Worm (Caenorhabditis elegans) whole organism, late embryonic: ENCODE measurements around the gene K02E7.12.
A peak's percentile ranks its signal among the peaks of the same experiment; 100 is the strongest.
"Not testable (repeated sequence)": the region's sequence is repeated elsewhere in the genome, so short reads cannot be mapped to it uniquely, and the experiment has no call there.

Experiments used
- C08G9.2 ChIP-seq: sonication (generic microtip); optimal IDR thresholded peaks from 2 replicates; lab custom pipeline; 2016; ENCODE audit warnings: mild to moderate bottlenecking, missing genetic modification characterization, moderate library complexity, missing compliant biosample characterization
- K09A11.1 ChIP-seq: sonication (generic microtip); optimal IDR thresholded peaks from 2 replicates; lab custom pipeline; 2017; ENCODE audit warnings: antibody characterized with exemption, mild to moderate bottlenecking, missing genetic modification characterization, missing compliant biosample characterization; ENCODE audit not compliant: insufficient read depth
- T23F11.4 ChIP-seq: fragments of 200-800 bp; sonication (Bioruptor generic); optimal IDR thresholded peaks from 2 replicates; lab custom pipeline; 2018; ENCODE audit warnings: mild to moderate bottlenecking, missing genetic modification characterization, missing compliant biosample characterization
- Y22D7AL.16 ChIP-seq: sonication (generic microtip); optimal IDR thresholded peaks from 2 replicates; lab custom pipeline; 2016; ENCODE audit warnings: missing genetic modification characterization, missing compliant biosample characterization
- ahr-1 ChIP-seq: sonication (generic microtip); optimal IDR thresholded peaks from 2 replicates; lab custom pipeline; 2016; ENCODE audit warnings: missing genetic modification characterization, missing compliant biosample characterization
- ama-1 ChIP-seq: fragments of 150-350 bp; optimal IDR thresholded peaks from 2 replicates; lab custom pipeline; 2014
- ceh-18 ChIP-seq: sonication (generic microtip); optimal IDR thresholded peaks from 2 replicates; lab custom pipeline; 2016; ENCODE audit warnings: missing genetic modification characterization, missing compliant biosample characterization
- ceh-19 ChIP-seq: fragments of 200-800 bp; sonication (Bioruptor generic); optimal IDR thresholded peaks from 2 replicates; lab custom pipeline; 2018; ENCODE audit warnings: mild to moderate bottlenecking, missing genetic modification characterization, missing compliant biosample characterization
- ceh-2 ChIP-seq: sonication (generic microtip); optimal IDR thresholded peaks from 2 replicates; lab custom pipeline; 2016; ENCODE audit warnings: missing genotype, missing genetic modification characterization, missing compliant biosample characterization
- ceh-22 ChIP-seq: sonication (generic microtip); optimal IDR thresholded peaks from 2 replicates; lab custom pipeline; 2017; ENCODE audit warnings: missing biosample characterization, missing genetic modification characterization
- ceh-48 ChIP-seq: sonication (generic microtip); optimal IDR thresholded peaks from 2 replicates; lab custom pipeline; 2016; ENCODE audit warnings: missing genetic modification characterization, inconsistent platforms, missing compliant biosample characterization
- che-1 ChIP-seq: sonication (generic microtip); optimal IDR thresholded peaks from 2 replicates; lab custom pipeline; 2016; ENCODE audit warnings: mild to moderate bottlenecking, missing genetic modification characterization, missing compliant biosample characterization
- elt-2 ChIP-seq: sonication (generic microtip); optimal IDR thresholded peaks from 2 replicates; lab custom pipeline; 2016; ENCODE audit warnings: missing genetic modification reagents, missing genetic modification characterization, missing compliant biosample characterization
- ets-4 ChIP-seq: sonication (generic microtip); optimal IDR thresholded peaks from 2 replicates; lab custom pipeline; 2016; ENCODE audit warnings: missing genetic modification characterization, missing compliant biosample characterization
- fkh-10 ChIP-seq: fragments of 150-350 bp; optimal IDR thresholded peaks from 2 replicates; lab custom pipeline; 2014; ENCODE audit warnings: missing biosample characterization, missing genetic modification reagents, missing genetic modification characterization
- fkh-6 ChIP-seq: sonication (generic microtip); optimal IDR thresholded peaks from 2 replicates; lab custom pipeline; 2016; ENCODE audit warnings: missing genetic modification characterization, missing compliant biosample characterization
- hlh-13 ChIP-seq: fragments of 200-800 bp; sonication (Bioruptor generic); optimal IDR thresholded peaks from 2 replicates; lab custom pipeline; 2018; ENCODE audit warnings: mild to moderate bottlenecking, missing genetic modification characterization, missing compliant biosample characterization
- hlh-30 ChIP-seq: sonication (generic microtip); optimal IDR thresholded peaks from 2 replicates; lab custom pipeline; 2017; ENCODE audit warnings: antibody characterized with exemption, missing genetic modification characterization, missing compliant biosample characterization; ENCODE audit not compliant: insufficient read depth
- hlh-6 ChIP-seq: sonication (generic microtip); optimal IDR thresholded peaks from 2 replicates; lab custom pipeline; 2016; ENCODE audit warnings: missing genotype, missing genetic modification characterization, missing compliant biosample characterization
- hlh-8 ChIP-seq: sonication (generic microtip); optimal IDR thresholded peaks from 2 replicates; lab custom pipeline; 2016; ENCODE audit warnings: missing genotype, missing genetic modification characterization, missing compliant biosample characterization
- lim-6 ChIP-seq: sonication (generic microtip); optimal IDR thresholded peaks from 2 replicates; lab custom pipeline; 2016; ENCODE audit warnings: missing genetic modification characterization, missing compliant biosample characterization
- lin-11 ChIP-seq: fragments of 200-800 bp; sonication (Bioruptor generic); optimal IDR thresholded peaks from 2 replicates; lab custom pipeline; 2018; ENCODE audit warnings: mild to moderate bottlenecking, missing genetic modification characterization, missing compliant biosample characterization
- madf-2 ChIP-seq: sonication (generic microtip); optimal IDR thresholded peaks from 2 replicates; lab custom pipeline; 2017; ENCODE audit warnings: missing genetic modification characterization, missing compliant biosample characterization
- nfya-1 ChIP-seq: sonication (generic microtip); optimal IDR thresholded peaks from 2 replicates; lab custom pipeline; 2017; ENCODE audit warnings: missing genetic modification characterization, mild to moderate bottlenecking, missing compliant biosample characterization, antibody characterized with exemption, moderate library complexity
- nhr-11 ChIP-seq: fragments of 150-350 bp; optimal IDR thresholded peaks from 2 replicates; lab custom pipeline; 2014; ENCODE audit warnings: missing biosample characterization, missing genetic modification characterization
- nhr-232 ChIP-seq: sonication (generic microtip); optimal IDR thresholded peaks from 2 replicates; lab custom pipeline; 2016; ENCODE audit warnings: missing genetic modification characterization, missing compliant biosample characterization
- odd-2 ChIP-seq: sonication (generic microtip); optimal IDR thresholded peaks from 2 replicates; lab custom pipeline; 2017; ENCODE audit warnings: antibody characterized with exemption, mild to moderate bottlenecking, missing genetic modification characterization, missing compliant biosample characterization
- pax-1 ChIP-seq: fragments of 150-350 bp; optimal IDR thresholded peaks from 2 replicates; lab custom pipeline; 2014; ENCODE audit warnings: missing biosample characterization, missing genetic modification characterization
- pha-2 ChIP-seq: sonication (generic microtip); optimal IDR thresholded peaks from 2 replicates; lab custom pipeline; 2017; ENCODE audit warnings: mild to moderate bottlenecking, missing genetic modification characterization, missing compliant biosample characterization
- pha-4 ChIP-seq: fragments of 150-350 bp; optimal IDR thresholded peaks from 2 replicates; lab custom pipeline; 2018; ENCODE audit warnings: missing biosample characterization, missing genetic modification reagents, missing genetic modification characterization
- pqm-1 ChIP-seq: sonication (generic microtip); optimal IDR thresholded peaks from 2 replicates; lab custom pipeline; 2016; ENCODE audit warnings: missing genetic modification characterization, missing compliant biosample characterization
- pros-1 ChIP-seq: fragments of 150-350 bp; optimal IDR thresholded peaks from 2 replicates; lab custom pipeline; 2014; ENCODE audit warnings: missing biosample characterization, missing genetic modification reagents, missing genetic modification characterization
- ref-2 ChIP-seq: sonication (generic microtip); optimal IDR thresholded peaks from 2 replicates; lab custom pipeline; 2016; ENCODE audit warnings: missing genetic modification characterization, missing compliant biosample characterization
- rnt-1 ChIP-seq: sonication (generic microtip); optimal IDR thresholded peaks from 2 replicates; lab custom pipeline; 2016; ENCODE audit warnings: missing genetic modification characterization, missing compliant biosample characterization
- sox-2 ChIP-seq: fragments of 200-800 bp; sonication (Bioruptor generic); IDR thresholded peaks from 2 replicates; pipeline ENCODE4 v1.3.6; 2022; ENCODE audit warnings: missing genetic modification reagents, missing genetic modification characterization, missing compliant biosample characterization
- ttx-3 ChIP-seq: sonication (generic microtip); optimal IDR thresholded peaks from 2 replicates; lab custom pipeline; 2016; ENCODE audit warnings: missing genetic modification reagents, missing genetic modification characterization, missing compliant biosample characterization
- unc-3 ChIP-seq, 2 experiments: fragments of 200-800 bp in 1 of 2; sonication (Bioruptor generic) in 1 of 2; sonication (generic microtip) in 1 of 2; conservative IDR thresholded peaks in 1 of 2; optimal IDR thresholded peaks in 1 of 2; 2 replicates each; pipeline versions ENCODE4 v1.3.6 to Lab custom; 2016 to 2022; ENCODE audit warnings: missing compliant biosample characterization in 2 of 2, missing genetic modification characterization in 2 of 2, missing genetic modification reagents in 1 of 2
- unc-86 ChIP-seq: sonication (generic microtip); optimal IDR thresholded peaks from 2 replicates; lab custom pipeline; 2016; ENCODE audit warnings: missing genetic modification characterization, missing compliant biosample characterization

Gene K02E7.12

DNA sequence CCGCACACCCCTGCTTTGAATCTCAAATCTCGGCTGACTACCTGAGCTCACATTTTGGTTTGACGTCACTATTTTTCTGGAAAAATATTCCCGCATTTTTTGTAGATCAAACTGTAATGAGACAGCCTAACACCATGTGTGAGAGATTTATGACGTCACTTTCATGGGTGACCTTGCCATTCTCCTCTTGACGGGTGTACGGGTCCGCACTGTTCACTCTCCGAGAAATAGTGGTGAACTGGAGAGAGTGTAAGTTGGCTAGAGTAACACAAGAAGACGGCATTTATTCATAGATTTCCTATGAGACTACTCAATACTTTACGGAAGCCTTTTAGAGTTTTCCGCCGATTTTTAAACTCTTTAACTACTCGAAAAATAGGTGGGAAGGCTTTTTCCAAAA is 16.3 kb upstream of the K02E7.12 start, which contains the start of gene K02E7.7:
K02E7.7 (plus strand) TSS at position 301 of the 400 bp plus-strand sequence.
- TF ChIP-seq ceh-48 (tag; lab: Kevin White, UChicago); pqm-1 (tag; lab: Kevin White, UChicago); lin-11: not testable (repeated sequence)

DNA sequence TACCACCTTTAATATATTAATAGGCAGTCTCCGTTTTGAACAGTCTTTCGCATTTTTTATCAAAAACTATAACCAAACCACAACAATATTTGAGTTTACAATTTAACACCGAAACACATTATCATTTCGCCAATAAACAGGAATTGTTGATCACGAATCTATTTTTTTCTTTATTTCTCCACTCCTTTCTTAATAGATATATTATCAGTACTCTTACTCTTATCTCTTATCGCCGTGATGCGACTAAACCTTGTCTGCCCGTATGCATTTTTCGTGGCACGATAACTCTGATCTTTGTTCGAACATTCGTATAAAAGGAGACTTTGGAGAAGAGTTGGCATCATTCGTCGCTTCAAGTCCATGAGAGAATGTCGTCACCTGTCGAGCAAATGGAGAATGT is 14.1 kb upstream of the K02E7.12 start:
- TF ChIP-seq hlh-30 (no peak), ttx-3 (tag; lab: Kevin White, UChicago) (no peak), elt-2 (tag; lab: Kevin White, UChicago) (peak; percentile 94)

DNA sequence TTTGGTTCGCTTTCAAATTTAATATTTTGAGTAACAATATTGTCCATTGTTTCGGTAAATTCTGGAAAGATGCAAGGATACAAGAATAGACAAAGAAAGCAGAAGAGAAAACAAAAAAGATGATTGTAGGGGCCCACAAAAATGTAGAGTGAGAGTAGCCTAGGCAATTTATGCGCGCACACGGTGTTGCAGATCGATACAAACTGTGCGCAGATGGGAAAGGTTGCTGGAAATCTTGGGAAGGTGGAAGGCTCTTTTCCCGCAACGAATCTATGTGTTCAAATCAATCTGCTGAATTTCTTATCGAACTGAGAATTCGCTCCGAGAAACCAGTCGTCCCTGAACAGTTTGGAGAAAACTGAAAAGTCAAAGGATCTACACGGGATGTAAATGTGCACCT is 10.3 kb upstream of the K02E7.12 start, which contains the start of gene btb-10:
btb-10 (minus strand) TSS at position 101 of the 400 bp plus-strand sequence.
- not testable (repeated sequence) for TF ChIP-seq pros-1, fkh-10, madf-2

DNA sequence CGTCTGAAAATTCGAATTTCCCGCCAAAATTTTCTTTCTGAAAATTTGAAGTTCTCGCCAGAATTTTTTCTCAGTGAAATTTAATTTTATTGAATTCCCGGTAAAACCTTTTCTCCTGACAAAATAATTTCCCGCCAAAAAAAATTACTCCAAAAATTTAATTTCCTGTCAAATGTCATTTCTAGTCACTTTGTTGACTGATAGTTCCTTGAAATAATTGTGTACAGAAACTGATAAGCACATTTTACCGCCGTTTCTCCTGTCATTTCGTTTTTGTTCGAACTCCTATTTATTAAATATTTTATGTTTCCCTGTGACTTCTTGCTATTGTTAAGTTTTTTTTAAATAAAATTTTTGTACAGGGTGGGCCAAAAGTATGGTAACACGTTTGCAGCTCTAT is 7.0 kb upstream of the K02E7.12 start:
- TF ChIP-seq pros-1 = no peak
- TF ChIP-seq ceh-22 = no peak
- TF ChIP-seq T23F11.4 (GFP tag; lab: Kevin White, UChicago) = no peak
- no peak for TF ChIP-seq ahr-1 (tag; lab: Kevin White, UChicago)
- no peak for TF ChIP-seq ref-2
- TF ChIP-seq rnt-1 (tag; lab: Kevin White, UChicago) = no peak
- no peak for TF ChIP-seq ets-4 (tag; lab: Kevin White, UChicago)
- TF ChIP-seq lim-6 = no peak
- TF ChIP-seq ceh-2 (tag; lab: Kevin White, UChicago) = no peak
- TF ChIP-seq pqm-1 (tag; lab: Kevin White, UChicago) = no peak
- TF ChIP-seq fkh-6 = no peak
- no peak for TF ChIP-seq K09A11.1 (tag; lab: Kevin White, UChicago)
- no peak for TF ChIP-seq nfya-1
- no peak for TF ChIP-seq odd-2
- TF ChIP-seq ceh-18 (tag; lab: Kevin White, UChicago) = no peak
- no peak for TF ChIP-seq ama-1 (lab: Kevin White, UChicago)
- TF ChIP-seq nhr-232 = no peak
- TF ChIP-seq unc-3 (GFP tag; conservative IDR thresholded peaks at IDR 0.05; lab: Robert Waterston, UW) = no peak
- no peak for TF ChIP-seq unc-3 (tag; optimal IDR thresholded peaks at IDR 0.05; lab: Kevin White, UChicago)

DNA sequence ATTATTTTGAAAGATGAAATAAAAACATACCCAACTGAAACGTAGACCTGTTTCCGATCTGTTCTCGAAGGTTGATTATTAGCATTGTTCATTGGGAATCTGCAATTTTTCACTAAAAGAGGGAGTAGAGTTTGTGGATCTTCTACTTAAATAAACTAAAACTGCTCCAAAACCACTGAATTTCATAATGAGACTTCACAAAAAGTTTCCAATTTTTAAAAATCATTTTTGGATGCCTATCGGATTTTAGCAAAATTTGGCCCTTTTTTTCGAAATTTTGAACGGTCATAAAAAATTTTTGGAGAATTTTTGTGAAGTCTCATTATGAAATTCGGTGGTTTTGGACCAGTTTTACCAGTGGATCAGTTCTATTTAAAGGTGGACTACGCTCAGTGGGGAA is 4.1 kb upstream of the K02E7.12 start, which contains the start of gene K02E7.10:
K02E7.10 (minus strand) TSS at position 101 of the 400 bp plus-strand sequence.
- TF ChIP-seq ets-4 (tag; lab: Kevin White, UChicago) = no peak
- TF ChIP-seq che-1 = no peak
- TF ChIP-seq pha-4 = no peak
- no peak for TF ChIP-seq pha-2 (tag; lab: Kevin White, UChicago)
- TF ChIP-seq hlh-30 = no peak
- no peak for TF ChIP-seq Y22D7AL.16 (tag; lab: Kevin White, UChicago)
- TF ChIP-seq hlh-6 (tag; lab: Kevin White, UChicago) = no peak
- TF ChIP-seq elt-2 (tag; lab: Kevin White, UChicago) = no peak
- no peak for TF ChIP-seq madf-2
- no peak for TF ChIP-seq hlh-8 (tag; lab: Kevin White, UChicago)
- no peak for TF ChIP-seq K09A11.1 (tag; lab: Kevin White, UChicago)
- no peak for TF ChIP-seq pqm-1 (tag; lab: Kevin White, UChicago)
- TF ChIP-seq pax-1 (tag; lab: Kevin White, UChicago) = no peak

DNA sequence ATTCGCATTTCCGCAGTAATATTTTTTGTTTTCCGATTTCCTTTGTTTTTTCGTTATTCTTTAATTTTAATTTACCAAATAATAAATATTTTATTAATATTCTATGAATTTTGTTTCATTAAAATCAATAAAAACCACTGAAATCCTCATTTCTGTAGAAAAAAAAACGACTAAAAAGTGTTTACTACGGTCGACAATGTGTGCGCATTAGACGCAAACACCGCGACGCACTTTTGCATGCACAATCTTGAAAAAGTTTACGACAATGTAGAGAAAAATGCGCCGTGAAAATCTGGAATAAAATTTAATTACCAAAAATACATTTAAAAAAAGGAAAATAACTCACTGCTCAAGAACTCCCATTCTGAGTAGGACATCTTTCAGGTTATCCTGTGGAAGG is 457 bp downstream of the K02E7.12 start:
- TF ChIP-seq pax-1 (tag; lab: Kevin White, UChicago) (no peak), nhr-232 (no peak), Y22D7AL.16 (tag; lab: Kevin White, UChicago) (no peak), C08G9.2 (no peak), sox-2 (no peak), hlh-13 (no peak), nhr-11 (tag; lab: Kevin White, UChicago) (no peak), ceh-22 (no peak), ceh-19 (GFP tag; lab: Kevin White, UChicago) (no peak), unc-86 (tag; lab: Kevin White, UChicago) (no peak), pros-1 (no peak)
- TF ChIP-seq, all 69 proteins: peak for 0
